Fruit fly (Drosophila melanogaster): Measurements from ENCODE around the gene CG33764.

Gene CG33764

dm6 chr3L:4242428-4242827 is 24.9 kb downstream of the CG33764 start, which contains the start of gene pav (continued):
- TF ChIP-seq CG10274 (GFP tag; optimal IDR thresholded peaks at IDR 0.05) (no peak), gfzf (GFP tag; optimal IDR thresholded peaks at IDR 0.05) (peak; percentile 83), chm (GFP tag; IDR thresholded peaks at IDR 0.05) (no peak), Dek (tag; optimal IDR thresholded peaks at IDR 0.05) (peak; percentile 35), Nf-YA (GFP tag; IDR thresholded peaks at IDR 0.05) (no peak), CG14710 (tag; optimal IDR thresholded peaks at IDR 0.05) (peak; percentile 65), Camta (GFP tag; optimal IDR thresholded peaks at IDR 0.05) (no peak), MESR4 (GFP tag; optimal IDR thresholded peaks at IDR 0.05) (peak; percentile 46), CG9876 (GFP tag; optimal IDR thresholded peaks at IDR 0.05) (no peak), Opbp (GFP tag; IDR thresholded peaks at IDR 0.05; ENCODE audit: partially characterized antibody) (0 out of 3 replicates have a peak, but pooled peaks have one; percentile 6), Stat92E (GFP tag; optimal IDR thresholded peaks at IDR 0.05) (peak in 1 of 3 experiments; percentile 42), MBD-R2 (GFP tag; IDR thresholded peaks at IDR 0.05) (peak; percentile 63; the same call in 1 of the 2 replicates), E2f1 (GFP tag; IDR thresholded peaks at IDR 0.05) (peak; percentile 37; the same call in 1 of the 2 replicates), grau (tag; optimal IDR thresholded peaks at IDR 0.05) (peak; percentile 65), Atf6 (GFP tag; IDR thresholded peaks at IDR 0.05) (peak; percentile 26; the same call in 1 of the 2 replicates), CG11456 (GFP tag; IDR thresholded peaks at IDR 0.05) (0 out of 3 replicates have a peak, but pooled peaks have one; percentile 31), CG3281 (GFP tag; optimal IDR thresholded peaks at IDR 0.05) (no peak), CG18476 (GFP tag; optimal IDR thresholded peaks at IDR 0.05) (peak; percentile 16), lola (GFP tag; optimal IDR thresholded peaks at IDR 0.05) (peak in 1 of 3 experiments; percentile 30), CrebB (tag; optimal IDR thresholded peaks at IDR 0.05) (peak; percentile 2), CG8924 (tag; optimal IDR thresholded peaks at IDR 0.05) (peak; percentile 66), az2 (GFP tag; optimal IDR thresholded peaks at IDR 0.05) (peak; percentile 1), CG10267 (tag; optimal IDR thresholded peaks at IDR 0.05) (peak; percentile 61), danr (GFP tag; IDR thresholded peaks at IDR 0.05) (no peak), CG3995 (GFP tag; optimal IDR thresholded peaks at IDR 0.05) (peak; percentile 5), CG16813 (GFP tag; IDR thresholded peaks at IDR 0.05; ENCODE audit: partially characterized antibody) (no peak), Rfx (GFP tag; IDR thresholded peaks at IDR 0.05) (peak; percentile 69), CG11085 (GFP tag; IDR thresholded peaks at IDR 0.05) (0 out of 2 replicates have a peak, but pooled peaks have one; percentile 11), CG9817 (tag; optimal IDR thresholded peaks at IDR 0.05) (peak; percentile 50), scrt (GFP tag; optimal IDR thresholded peaks at IDR 0.05) (no peak), YL-1 (GFP tag; optimal IDR thresholded peaks at IDR 0.05) (peak; percentile 66), fd3F (GFP tag; optimal IDR thresholded peaks at IDR 0.05) (no peak), Mad (GFP tag; optimal IDR thresholded peaks at IDR 0.05) (peak; percentile 4), pan (optimal IDR thresholded peaks at IDR 0.05) (no peak), pan (GFP tag; optimal IDR thresholded peaks at IDR 0.05 in 1 of 2, IDR thresholded peaks at IDR 0.05 in 1 of 2) (peak in 1 of 2 experiments; percentile 46), CG3065 (GFP tag; optimal IDR thresholded peaks at IDR 0.05) (no peak), CG13775 (GFP tag; optimal IDR thresholded peaks at IDR 0.05) (peak; percentile 30), Max (GFP tag; optimal IDR thresholded peaks at IDR 0.05) (peak; percentile 27), fd64A (GFP tag; optimal IDR thresholded peaks at IDR 0.05) (no peak), CG10366 (GFP tag; IDR thresholded peaks at IDR 0.05) (peak; percentile 30), nerfin-1 (tag; optimal IDR thresholded peaks at IDR 0.05) (peak; percentile 44), Mes4 (GFP tag; optimal IDR thresholded peaks at IDR 0.05) (no peak), sisA (GFP tag; IDR thresholded peaks at IDR 0.05) (0 out of 2 replicates have a peak, but pooled peaks have one; percentile 33), CG15696 (tag; optimal IDR thresholded peaks at IDR 0.05) (peak; percentile 11), tgo (GFP tag; IDR thresholded peaks at IDR 0.05) (peak; percentile 30; the same call in 1 of the 3 replicates), Fer3 (tag; optimal IDR thresholded peaks at IDR 0.05) (no peak), corto (GFP tag; optimal IDR thresholded peaks at IDR 0.05) (no peak), zen (tag; optimal IDR thresholded peaks at IDR 0.05) (peak; percentile 48), Abd-B (GFP tag; optimal IDR thresholded peaks at IDR 0.05) (peak; percentile 4), HmgZ (tag; optimal IDR thresholded peaks at IDR 0.05) (peak; percentile 72)
